Worm (Caenorhabditis elegans): ENCODE measurements around the gene F48G7.8.

F48G7.8 gene

DNA sequence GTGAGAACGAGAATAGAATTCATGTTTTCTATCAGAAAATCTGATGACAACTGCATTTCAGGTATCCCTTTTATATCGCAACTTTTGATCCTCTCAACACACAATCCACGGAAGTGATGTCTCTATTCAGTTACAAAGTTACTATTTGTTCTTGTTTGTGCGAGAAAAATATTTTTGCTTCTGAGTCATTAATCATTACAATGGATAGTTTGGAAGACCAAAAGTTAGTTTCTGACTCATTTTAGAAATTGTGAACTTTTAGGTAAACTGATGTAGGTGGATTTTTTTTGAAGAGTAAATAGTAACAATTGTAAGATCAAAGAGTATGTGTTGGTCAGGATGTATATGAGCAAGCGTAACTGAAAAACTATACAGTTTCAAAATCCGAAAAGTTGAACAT is 17.8 kb downstream of the F48G7.8 start, which contains the start of gene srlf-36:
srlf-36 (minus strand) TSS at position 101 of the 400 bp plus-strand sequence.
- no peak for TF ChIP-seq aly-2 (tag; optimal IDR thresholded peaks at IDR 0.05)

DNA sequence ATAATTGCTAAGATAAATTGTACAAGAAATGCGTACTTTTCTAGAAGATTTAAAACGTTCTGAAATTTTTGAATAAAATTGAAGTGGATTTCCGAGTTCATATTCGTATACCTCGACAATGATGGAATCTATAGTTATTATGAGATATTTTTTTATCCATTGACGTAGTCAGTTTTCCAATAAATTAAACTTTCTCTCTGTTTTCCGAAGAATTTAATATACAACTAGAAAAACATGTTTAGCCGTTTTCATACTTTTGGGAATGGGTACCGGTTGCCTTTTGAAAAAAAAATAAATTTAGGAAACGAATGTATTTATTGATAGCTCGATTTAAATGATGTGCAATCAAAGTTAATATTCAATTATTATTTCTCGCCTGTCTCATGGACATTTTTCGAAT is 18.6 kb downstream of the F48G7.8 start, which contains the start of gene srw-109:
srw-109 (minus strand) TSS at position 101 of the 400 bp plus-strand sequence.
- TF ChIP-seq ztf-4 (tag; optimal IDR thresholded peaks at IDR 0.05) (no peak), elt-3 (tag; optimal IDR thresholded peaks at IDR 0.05) (no peak)

DNA sequence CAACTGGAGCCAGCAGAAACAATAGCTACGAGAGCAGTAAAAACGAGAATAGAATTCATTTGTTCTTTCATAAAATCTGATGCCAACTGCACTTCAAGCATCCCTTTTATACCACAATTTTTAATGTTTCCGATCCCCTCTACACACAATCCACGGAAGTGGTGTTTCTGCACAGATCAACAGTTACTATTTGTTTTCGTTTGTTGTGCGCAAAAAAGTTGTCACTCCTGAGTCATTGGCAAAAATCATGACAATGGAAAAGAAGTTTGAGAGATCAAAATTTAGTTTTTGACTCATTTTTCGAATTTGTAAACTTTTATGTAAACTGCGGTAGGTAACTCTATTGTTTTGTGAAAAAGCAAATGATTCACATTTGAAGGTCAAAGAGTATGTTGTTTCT is 23.4 kb downstream of the F48G7.8 start, which contains the start of gene srlf-37:
srlf-37 (minus strand) TSS at position 101 of the 400 bp plus-strand sequence.
- TF ChIP-seq ZK546.5 (tag; optimal IDR thresholded peaks at IDR 0.05): no peak
- TF ChIP-seq lin-15B (tag; optimal IDR thresholded peaks at IDR 0.05): no peak
- no peak for TF ChIP-seq egl-5 (tag; optimal IDR thresholded peaks at IDR 0.05)

DNA sequence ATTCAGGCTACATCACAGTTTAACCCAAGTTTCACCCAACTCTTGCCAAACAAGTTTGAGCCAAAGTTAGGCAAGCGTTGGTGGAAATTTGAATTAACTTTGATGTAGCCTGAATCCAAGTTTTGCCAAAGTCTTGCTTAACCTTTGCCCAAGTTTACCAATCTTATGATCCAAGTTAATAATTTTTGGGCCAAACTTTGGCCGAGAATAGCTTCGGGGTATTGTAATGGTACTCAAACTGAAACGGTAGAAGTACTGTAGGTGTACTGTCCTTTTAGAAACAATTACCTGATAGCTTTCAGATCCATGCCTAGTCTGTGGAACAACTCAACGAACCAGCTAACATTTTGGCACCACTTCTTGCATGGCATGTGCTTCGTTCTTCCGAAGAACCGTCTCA is 27.3 kb downstream of the F48G7.8 start, which contains the start of gene nhr-251:
nhr-251 (plus strand) TSS at position 301 of the 400 bp plus-strand sequence.
- TF ChIP-seq nfya-1 (tag; optimal IDR thresholded peaks at IDR 0.05; ENCODE audit: insufficient read depth) (no peak), nhr-76 (tag; optimal IDR thresholded peaks at IDR 0.05) (no peak), snpc-4 (tag; optimal IDR thresholded peaks at IDR 0.05) (no peak), nhr-43 (tag; optimal IDR thresholded peaks at IDR 0.05; ENCODE audit: poor library complexity, severe bottlenecking) (no peak), mdl-1 (tag; optimal IDR thresholded peaks at IDR 0.05) (no peak), daf-12 (tag; optimal IDR thresholded peaks at IDR 0.05) (no peak)

DNA sequence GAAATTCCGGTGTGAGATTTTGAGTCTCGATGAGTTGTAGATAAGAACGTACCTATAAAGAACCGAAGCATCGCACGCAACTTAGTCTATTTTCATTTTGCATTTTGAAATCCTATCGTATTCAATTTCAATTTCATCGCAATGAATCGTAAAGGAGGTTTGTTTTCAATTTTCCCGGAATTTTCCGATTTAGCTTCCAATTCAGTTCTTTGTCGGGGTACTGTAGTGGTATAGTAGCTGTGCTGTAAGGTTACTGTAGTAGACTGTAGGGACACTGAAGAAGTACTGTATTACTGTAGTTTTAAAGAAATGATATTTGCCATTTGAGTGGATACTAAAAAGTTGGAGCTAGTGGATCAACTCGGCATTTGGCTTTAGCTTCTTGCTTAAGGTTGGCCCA is 27.7 kb downstream of the F48G7.8 start:
- TF ChIP-seq lsy-12 (tag; optimal IDR thresholded peaks at IDR 0.05) (no peak), unc-62 (GFP tag; optimal IDR thresholded peaks at IDR 0.05) (no peak), mdl-1 (tag; optimal IDR thresholded peaks at IDR 0.05) (no peak), nhr-77 (tag; optimal IDR thresholded peaks at IDR 0.05) (no peak), elt-3 (tag; optimal IDR thresholded peaks at IDR 0.05) (no peak), jun-1 (tag; optimal IDR thresholded peaks at IDR 0.05) (no peak), hmg-11 (tag; optimal IDR thresholded peaks at IDR 0.05) (no peak), ztf-4 (tag; optimal IDR thresholded peaks at IDR 0.05) (no peak), aly-2 (tag; optimal IDR thresholded peaks at IDR 0.05) (no peak), nhr-25 (tag; optimal IDR thresholded peaks at IDR 0.05) (no peak), skn-1 (tag; optimal IDR thresholded peaks at IDR 0.05) (no peak), egl-27 (tag; optimal IDR thresholded peaks at IDR 0.05) (no peak)

DNA sequence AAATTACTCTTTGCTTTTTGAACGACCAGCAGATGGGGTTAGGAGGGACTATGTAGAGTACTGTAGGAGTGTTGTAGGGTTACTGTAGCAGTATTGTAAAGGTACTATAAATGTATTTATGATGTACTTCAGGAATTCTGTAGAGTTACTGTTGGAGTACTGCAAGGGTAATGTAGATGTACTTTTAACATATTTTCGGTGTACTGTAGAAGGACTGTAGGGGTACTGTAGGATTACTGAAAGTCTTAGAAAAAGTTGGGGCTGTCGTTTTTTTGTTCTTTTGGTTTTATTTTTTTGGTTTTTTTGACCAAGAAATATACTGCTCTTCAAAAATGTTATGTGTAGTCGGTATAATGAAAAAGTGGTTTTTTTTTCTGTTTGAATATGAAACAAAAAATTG is 28.9 kb downstream of the F48G7.8 start:
- TF ChIP-seq sea-2 (GFP tag; optimal IDR thresholded peaks at IDR 0.05): no peak
- no peak for TF ChIP-seq fkh-2 (tag; optimal IDR thresholded peaks at IDR 0.05)
- TF ChIP-seq mml-1 (tag; optimal IDR thresholded peaks at IDR 0.05): no peak
- no peak for TF ChIP-seq ceh-28 (tag; optimal IDR thresholded peaks at IDR 0.05)
- TF ChIP-seq ZK546.5 (tag; optimal IDR thresholded peaks at IDR 0.05): no peak
- no peak for TF ChIP-seq ztf-4 (tag; optimal IDR thresholded peaks at IDR 0.05)
- no peak for TF ChIP-seq tbx-2 (tag; optimal IDR thresholded peaks at IDR 0.05)
- TF ChIP-seq elt-1 (tag; optimal IDR thresholded peaks at IDR 0.05): no peak
- no peak for TF ChIP-seq fos-1 (tag; optimal IDR thresholded peaks at IDR 0.05)
- no peak for TF ChIP-seq nhr-23 (tag; optimal IDR thresholded peaks at IDR 0.05)
- no peak for TF ChIP-seq elt-3 (tag; optimal IDR thresholded peaks at IDR 0.05)
- no peak for TF ChIP-seq lsy-12 (tag; optimal IDR thresholded peaks at IDR 0.05)
- TF ChIP-seq mdl-1 (tag; optimal IDR thresholded peaks at IDR 0.05): no peak
- TF ChIP-seq unc-62 (GFP tag; optimal IDR thresholded peaks at IDR 0.05): no peak
- TF ChIP-seq nfya-1 (tag; optimal IDR thresholded peaks at IDR 0.05; ENCODE audit: insufficient read depth): no peak

DNA sequence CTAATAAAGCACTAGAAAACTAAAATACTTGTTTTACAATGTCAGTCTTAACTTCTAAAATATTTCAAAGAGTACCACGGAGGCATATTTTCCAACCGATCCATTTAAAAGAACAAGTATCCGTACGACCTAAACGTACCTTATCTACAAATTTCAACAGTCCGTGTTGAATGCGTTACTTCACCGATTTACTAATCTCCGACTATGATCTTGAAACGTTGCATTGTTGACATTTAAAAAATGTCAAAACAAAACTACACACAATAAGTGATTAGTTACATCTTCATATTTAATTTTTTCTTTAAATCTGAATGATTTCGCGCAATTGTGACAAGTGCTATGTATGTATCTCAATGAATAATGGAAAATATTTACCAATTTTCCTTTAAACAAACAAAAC is 29.7 kb downstream of the F48G7.8 start:
- peak; percentile 85 for TF ChIP-seq elt-1 (tag; optimal IDR thresholded peaks at IDR 0.05)
- no peak for TF ChIP-seq zag-1 (tag; optimal IDR thresholded peaks at IDR 0.05)
- TF ChIP-seq nhr-237 (tag; optimal IDR thresholded peaks at IDR 0.05): no peak
- peak; percentile 58 for TF ChIP-seq nhr-23 (tag; optimal IDR thresholded peaks at IDR 0.05)
- TF ChIP-seq tbx-2 (tag; optimal IDR thresholded peaks at IDR 0.05): no peak

All from whole organism, L3 larva.